Worm (Caenorhabditis elegans) whole organism, L2 larva: ENCODE data around the gene rpl-2.
A peak's percentile ranks its signal among the peaks of the same experiment; 100 is the strongest.

Experiments used
- C34F6.9 ChIP-seq: fragments of 150-350 bp; optimal IDR thresholded peaks from 2 replicates; lab custom pipeline; 2014; ENCODE audit warnings: missing biosample characterization, missing genetic modification characterization
- F13H6.1 ChIP-seq: sonication (generic microtip); optimal IDR thresholded peaks from 2 replicates; lab custom pipeline; 2016; ENCODE audit warnings: missing genetic modification characterization, missing compliant biosample characterization
- R02D3.7 ChIP-seq: fragments of 150-350 bp; optimal IDR thresholded peaks from 2 replicates; lab custom pipeline; 2014; ENCODE audit warnings: missing biosample characterization, missing genetic modification characterization
- Y55F3AM.14 ChIP-seq: fragments of 200-800 bp; sonication (Bioruptor generic); optimal IDR thresholded peaks from 2 replicates; lab custom pipeline; 2018; ENCODE audit warnings: mild to moderate bottlenecking, missing genetic modification characterization, missing compliant biosample characterization
- ZK546.5 ChIP-seq: sonication (generic microtip); optimal IDR thresholded peaks from 2 replicates; lab custom pipeline; 2017; ENCODE audit warnings: missing biosample characterization, missing genetic modification characterization
- aly-2 ChIP-seq: fragments of 150-350 bp; optimal IDR thresholded peaks from 2 replicates; lab custom pipeline; 2014; ENCODE audit warnings: missing biosample characterization, missing genetic modification characterization
- ama-1 ChIP-seq: fragments of 150-350 bp; optimal IDR thresholded peaks from 2 replicates; lab custom pipeline; 2018; ENCODE audit warnings: inconsistent platforms
- blmp-1 ChIP-seq: sonication (generic microtip); optimal IDR thresholded peaks from 2 replicates; lab custom pipeline; 2017; ENCODE audit warnings: missing genetic modification characterization, mild to moderate bottlenecking, missing compliant biosample characterization, antibody characterized with exemption, moderate library complexity; ENCODE audit not compliant: insufficient read depth
- ceh-16 ChIP-seq: fragments of 150-350 bp; optimal IDR thresholded peaks from 2 replicates; lab custom pipeline; 2014; ENCODE audit warnings: missing biosample characterization, missing genetic modification characterization
- dmd-4 ChIP-seq: sonication (generic microtip); optimal IDR thresholded peaks from 2 replicates; lab custom pipeline; 2017; ENCODE audit warnings: missing biosample characterization, missing genetic modification characterization
- elt-1 ChIP-seq: fragments of 150-350 bp; optimal IDR thresholded peaks from 2 replicates; lab custom pipeline; 2014; ENCODE audit warnings: missing biosample characterization, missing genetic modification characterization
- elt-3 ChIP-seq: sonication (generic microtip); optimal IDR thresholded peaks from 2 replicates; lab custom pipeline; 2017; ENCODE audit warnings: missing biosample characterization, missing genetic modification characterization
- gmeb-1 ChIP-seq: fragments of 150-350 bp; optimal IDR thresholded peaks from 2 replicates; lab custom pipeline; 2014; ENCODE audit warnings: missing biosample characterization, missing genetic modification characterization
- lin-11 ChIP-seq: fragments of 150-350 bp; sonication (generic microtip); optimal IDR thresholded peaks from 2 replicates; lab custom pipeline; 2014; ENCODE audit warnings: missing biosample characterization, missing genetic modification characterization, inconsistent platforms, mixed read lengths
- lin-13 ChIP-seq: fragments of 150-350 bp; optimal IDR thresholded peaks from 2 replicates; lab custom pipeline; 2014; ENCODE audit warnings: missing biosample characterization, missing genetic modification reagents, missing genetic modification characterization
- lin-39 ChIP-seq: fragments of 150-350 bp; optimal IDR thresholded peaks from 2 replicates; lab custom pipeline; 2014; ENCODE audit warnings: missing biosample characterization, missing genetic modification reagents, missing genetic modification characterization
- lsy-2 ChIP-seq, 2 experiments: fragments of 150-350 bp in 1 of 2; sonication (generic microtip) in 1 of 2; optimal IDR thresholded peaks; 2 replicates each; lab custom pipeline; 2014 to 2017; ENCODE audit warnings: missing biosample characterization in 2 of 2, missing genetic modification characterization in 2 of 2
- mab-5 ChIP-seq: fragments of 150-350 bp; optimal IDR thresholded peaks from 2 replicates; lab custom pipeline; 2014; ENCODE audit warnings: missing biosample characterization, missing genetic modification characterization
- mbf-1 ChIP-seq: sonication (generic microtip); optimal IDR thresholded peaks from 2 replicates; lab custom pipeline; 2017; ENCODE audit warnings: missing biosample characterization, missing genetic modification characterization
- nhr-10 ChIP-seq: sonication (generic microtip); optimal IDR thresholded peaks from 2 replicates; lab custom pipeline; 2017; ENCODE audit warnings: missing biosample characterization, missing genetic modification characterization
- nhr-11 ChIP-seq: fragments of 150-350 bp; optimal IDR thresholded peaks from 2 replicates; lab custom pipeline; 2014; ENCODE audit warnings: missing biosample characterization, missing genetic modification characterization
- nhr-12 ChIP-seq: fragments of 150-350 bp; optimal IDR thresholded peaks from 2 replicates; lab custom pipeline; 2014; ENCODE audit warnings: missing biosample characterization, missing genetic modification characterization
- nhr-129 ChIP-seq: fragments of 150-350 bp; optimal IDR thresholded peaks from 2 replicates; lab custom pipeline; 2014; ENCODE audit warnings: missing biosample characterization, missing genetic modification characterization
- nhr-21 ChIP-seq: fragments of 150-350 bp; optimal IDR thresholded peaks from 2 replicates; lab custom pipeline; 2014; ENCODE audit warnings: missing biosample characterization, missing genetic modification characterization
- nhr-23 ChIP-seq: fragments of 150-350 bp; optimal IDR thresholded peaks from 2 replicates; lab custom pipeline; 2014; ENCODE audit warnings: missing biosample characterization, missing genetic modification reagents, missing genetic modification characterization
- nhr-237 ChIP-seq: fragments of 150-350 bp; optimal IDR thresholded peaks from 2 replicates; lab custom pipeline; 2014; ENCODE audit warnings: missing biosample characterization, missing genetic modification characterization
- nhr-25 ChIP-seq: fragments of 150-350 bp; sonication (generic microtip); optimal IDR thresholded peaks from 3 replicates; lab custom pipeline; 2014; ENCODE audit warnings: missing biosample characterization, missing genetic modification characterization
- nhr-77 ChIP-seq: fragments of 150-350 bp; optimal IDR thresholded peaks from 2 replicates; lab custom pipeline; 2014; ENCODE audit warnings: missing biosample characterization, missing genetic modification characterization
- sem-4 ChIP-seq: fragments of 150-350 bp; optimal IDR thresholded peaks from 2 replicates; lab custom pipeline; 2014; ENCODE audit warnings: missing biosample characterization, missing genetic modification reagents, missing genetic modification characterization
- skn-1 ChIP-seq: sonication (generic microtip); optimal IDR thresholded peaks from 2 replicates; lab custom pipeline; 2017; ENCODE audit warnings: missing biosample characterization, missing genetic modification characterization
- sma-3 ChIP-seq: sonication (generic microtip); optimal IDR thresholded peaks from 2 replicates; lab custom pipeline; 2016; ENCODE audit warnings: missing genetic modification reagents, missing genetic modification characterization, missing compliant biosample characterization
- sma-9 ChIP-seq, 2 experiments: fragments of 150-350 bp in 1 of 2; sonication (generic microtip) in 1 of 2; optimal IDR thresholded peaks; 2 replicates each; lab custom pipeline; 2014 to 2016; ENCODE audit warnings: missing genetic modification characterization in 2 of 2, mild to moderate bottlenecking in 1 of 2, missing biosample characterization in 1 of 2, missing compliant biosample characterization in 1 of 2, missing genetic modification reagents in 1 of 2, moderate library complexity in 1 of 2
- unc-55 ChIP-seq: fragments of 150-350 bp; sonication (generic microtip); optimal IDR thresholded peaks from 3 replicates; lab custom pipeline; 2014; ENCODE audit warnings: missing biosample characterization, missing genetic modification reagents, missing genetic modification characterization
- ztf-1 ChIP-seq: fragments of 200-800 bp; sonication (Bioruptor generic); conservative IDR thresholded peaks from 2 replicates; pipeline ENCODE4 v1.3.6; 2022; ENCODE audit warnings: missing genetic modification characterization, missing compliant biosample characterization
- ztf-11 ChIP-seq: sonication (generic microtip); optimal IDR thresholded peaks from 2 replicates; lab custom pipeline; 2017; ENCODE audit warnings: missing biosample characterization, missing genetic modification characterization
- ztf-4 ChIP-seq: fragments of 150-350 bp; optimal IDR thresholded peaks from 2 replicates; lab custom pipeline; 2014; ENCODE audit warnings: missing biosample characterization, missing genetic modification characterization

rpl-2 gene

ce11 chrV:20479013-20479739 lies at the start of gene rpl-2, which contains the start of gene calf-1:
TSS of gene rpl-2 (plus strand) at chrV:20479689.
TSS of gene calf-1 (minus strand) at chrV:20479089.
- TF ChIP-seq R02D3.7 (tag; lab: Kevin White, UChicago) (peak; percentile 69), lin-13 (peak; percentile 52), nhr-25 (tag; lab: Kevin White, UChicago) (peak; percentile 45), dmd-4 (tag; lab: Kevin White, UChicago) (no peak), elt-3 (tag; lab: Kevin White, UChicago) (no peak), unc-55 (peak; percentile 74), nhr-129 (tag; lab: Kevin White, UChicago) (peak; percentile 48), nhr-10 (tag; lab: Kevin White, UChicago) (no peak), ama-1 (lab: Kevin White, UChicago) (no peak), F13H6.1 (tag; lab: Kevin White, UChicago) (peak; percentile 45), ztf-1 (no peak), nhr-12 (tag; lab: Kevin White, UChicago) (no peak), sma-9 (GFP tag; optimal IDR thresholded peaks at IDR 0.05; lab: Kevin White, UChicago) (no peak), sma-9 (tag; optimal IDR thresholded peaks at IDR 0.05; lab: Kevin White, UChicago) (no peak), lin-11 (peak; percentile 24), skn-1 (no peak), gmeb-1 (peak; percentile 67), sma-3 (peak; percentile 9), lsy-2 (tag; optimal IDR thresholded peaks at IDR 0.05; lab: Kevin White, UChicago) (peak in 1 of 2 experiments; percentile 83), C34F6.9 (tag; lab: Kevin White, UChicago) (peak; percentile 78), sem-4 (tag; lab: Kevin White, UChicago) (peak; percentile 46)

ce11 chrV:20431390-20431789 lies 48.1 kb upstream of the rpl-2 start:
- TF ChIP-seq unc-55 (peak; percentile 32), gmeb-1 (peak; percentile 16)
- TF ChIP-seq, all 48 proteins: peak for 2; not testable (repeated sequence) for 46

ce11 chrV:20445898-20446297 lies 33.6 kb upstream of the rpl-2 start:
- TF ChIP-seq C34F6.9 (tag; lab: Kevin White, UChicago) (no peak), gmeb-1 (no peak), sma-3 (no peak), ztf-11 (no peak), nhr-12 (tag; lab: Kevin White, UChicago) (no peak), elt-3 (tag; lab: Kevin White, UChicago) (no peak), nhr-11 (tag; lab: Kevin White, UChicago) (no peak), blmp-1 (no peak), ztf-1 (no peak), ama-1 (lab: Kevin White, UChicago) (no peak), nhr-23 (tag; lab: Kevin White, UChicago) (no peak), Y55F3AM.14 (GFP tag; lab: Kevin White, UChicago) (no peak), ceh-16 (no peak), ztf-4 (tag; lab: Kevin White, UChicago) (no peak), lin-39 (tag; lab: Kevin White, UChicago) (no peak), unc-55 (no peak), aly-2 (tag; lab: Kevin White, UChicago) (no peak)

ce11 chrV:20451793-20452192 lies 27.7 kb upstream of the rpl-2 start:
- TF ChIP-seq ceh-16: no peak
- TF ChIP-seq F13H6.1 (tag; lab: Kevin White, UChicago): no peak
- TF ChIP-seq mbf-1 (tag; lab: Kevin White, UChicago): no peak
- TF ChIP-seq lin-13: no peak
- TF ChIP-seq ZK546.5 (tag; lab: Kevin White, UChicago): no peak
- TF ChIP-seq C34F6.9 (tag; lab: Kevin White, UChicago): no peak
- TF ChIP-seq nhr-129 (tag; lab: Kevin White, UChicago): peak; percentile 64
- TF ChIP-seq, all 48 proteins: peak for 1

ce11 chrV:20453084-20453483 lies 26.4 kb upstream of the rpl-2 start, which contains the start of gene F48F5.6:
TSS of gene F48F5.6 (minus strand) at chrV:20453184.
- TF ChIP-seq dmd-4 (tag; lab: Kevin White, UChicago) (no peak), nhr-237 (tag; lab: Kevin White, UChicago) (no peak), ztf-11 (no peak), nhr-21 (no peak), lin-13 (no peak), nhr-77 (tag; lab: Kevin White, UChicago) (no peak), elt-1 (tag; lab: Kevin White, UChicago) (no peak), gmeb-1 (no peak), mab-5 (no peak), ama-1 (lab: Kevin White, UChicago) (no peak), sma-9 (GFP tag; optimal IDR thresholded peaks at IDR 0.05; lab: Kevin White, UChicago) (no peak), sma-9 (tag; optimal IDR thresholded peaks at IDR 0.05; lab: Kevin White, UChicago) (no peak), sem-4 (tag; lab: Kevin White, UChicago) (no peak)
